Worm (Caenorhabditis elegans) whole organism, L4 larva: ENCODE data around the gene timp-1.
A peak's percentile ranks its signal among the peaks of the same experiment; 100 is the strongest.

Experiments
- ama-1 ChIP-seq: fragments of 150-350 bp; optimal IDR thresholded peaks from 2 replicates; lab custom pipeline; 2014; ENCODE audit warnings: inconsistent platforms, mixed read lengths
- php-3 ChIP-seq: fragments of 200-800 bp; sonication (Bioruptor generic); IDR thresholded peaks from 2 replicates; pipeline ENCODE4 v1.3.6; 2022; ENCODE audit warnings: missing genetic modification reagents, missing genetic modification characterization, missing compliant biosample characterization
- tra-1 ChIP-seq: fragments of 200-800 bp; sonication (Bioruptor generic); IDR thresholded peaks from 2 replicates; pipeline ENCODE4 v1.3.6; 2022; ENCODE audit warnings: missing genetic modification reagents, missing genetic modification characterization, missing compliant biosample characterization

- TF ChIP-seq php-3 (GFP tag; lab: Robert Waterston, UW), result no peak
- no peak for TF ChIP-seq ama-1
- TF ChIP-seq tra-1 (GFP tag; lab: Robert Waterston, UW), result peak; percentile 32; the same call in 1 of the 2 replicates
These were observed 10.7 kb downstream of the timp-1 start, which contains the start of gene K07C11.8 for ce11 chrV:8217661-8218265.
